Fruit fly (Drosophila melanogaster) whole organism, embryonic: Measurements from ENCODE around the gene CG4593.
A peak's percentile ranks its signal among the peaks of the same experiment; 100 is the strongest.

Source experiments
- CG10209 ChIP-seq: fragments of 200-800 bp; sonication (Bioruptor generic); optimal IDR thresholded peaks from 3 replicates; lab custom pipeline; 2017; ENCODE audit warnings: missing biosample characterization, mild to moderate bottlenecking, missing genetic modification characterization, missing genetic modification reagents
- CG10959 ChIP-seq: fragments of 200-800 bp; sonication (Bioruptor generic); IDR thresholded peaks from 2 replicates; pipeline ENCODE4 v1.3.6; 2022; ENCODE audit warnings: missing biosample characterization, missing genetic modification characterization
- CG15479 ChIP-seq: fragments of 200-800 bp; sonication (Bioruptor generic); optimal IDR thresholded peaks from 3 replicates; lab custom pipeline; 2019; ENCODE audit warnings: missing biosample characterization, mild to moderate bottlenecking, missing genetic modification characterization, moderate library complexity
- CG2129 ChIP-seq: fragments of 200-800 bp; sonication (Bioruptor generic); IDR thresholded peaks from 2 replicates; pipeline ENCODE4 v1.3.6; 2022; ENCODE audit warnings: missing biosample characterization, missing genetic modification characterization; ENCODE audit not compliant: partially characterized antibody
- CG3163 ChIP-seq: fragments of 200-800 bp; sonication (Bioruptor generic); optimal IDR thresholded peaks from 3 replicates; lab custom pipeline; 2016; ENCODE audit warnings: missing biosample characterization, missing genetic modification characterization
- CG3281 ChIP-seq: fragments of 200-800 bp; sonication (Bioruptor generic); optimal IDR thresholded peaks from 3 replicates; lab custom pipeline; 2017; ENCODE audit warnings: missing biosample characterization, mild to moderate bottlenecking, missing genetic modification characterization
- CG43689 ChIP-seq: fragments of 200-800 bp; sonication (Bioruptor generic); IDR thresholded peaks from 2 replicates; pipeline ENCODE4 v1.3.6; 2022; ENCODE audit warnings: missing biosample characterization, missing genetic modification characterization
- CG4820 ChIP-seq: fragments of 200-800 bp; sonication (Bioruptor generic); optimal IDR thresholded peaks from 3 replicates; lab custom pipeline; 2016; ENCODE audit warnings: missing biosample characterization, missing genetic modification characterization
- CG6791 ChIP-seq: fragments of 200-800 bp; sonication (Bioruptor generic); IDR thresholded peaks from 3 replicates; pipeline ENCODE4 v1.3.6; 2022; ENCODE audit warnings: missing biosample characterization, missing genetic modification characterization; ENCODE audit not compliant: partially characterized antibody
- Camta ChIP-seq: fragments of 200-800 bp; sonication (Bioruptor generic); optimal IDR thresholded peaks from 2 replicates; lab custom pipeline; 2016; ENCODE audit warnings: missing biosample characterization, missing genetic modification characterization
- CoRest ChIP-seq: fragments of 200-800 bp; sonication (Bioruptor generic); optimal IDR thresholded peaks from 3 replicates; lab custom pipeline; 2018; ENCODE audit warnings: missing biosample characterization, mild to moderate bottlenecking, missing genetic modification characterization, moderate library complexity
- Elba2 ChIP-seq: fragments of 200-800 bp; sonication (Bioruptor generic); optimal IDR thresholded peaks from 3 replicates; lab custom pipeline; 2016; ENCODE audit warnings: missing biosample characterization, missing genetic modification characterization
- Ets65A ChIP-seq: fragments of 200-800 bp; sonication (Bioruptor generic); peaks from one replicate; lab custom pipeline; 2016; ENCODE audit warnings: missing biosample characterization, missing genetic modification characterization
- Fer1 ChIP-seq: fragments of 200-800 bp; sonication (Bioruptor generic); optimal IDR thresholded peaks from 2 replicates; lab custom pipeline; 2017; ENCODE audit warnings: missing biosample characterization, mild to moderate bottlenecking, missing genetic modification characterization
- Mrtf ChIP-seq: fragments of 200-800 bp; sonication (Bioruptor generic); IDR thresholded peaks from 3 replicates; pipeline ENCODE4 v1.3.6; 2022; ENCODE audit warnings: missing biosample characterization, missing genetic modification characterization
- PHDP ChIP-seq: fragments of 200-800 bp; sonication (Bioruptor generic); optimal IDR thresholded peaks from 3 replicates; lab custom pipeline; 2018; ENCODE audit warnings: missing biosample characterization, mild to moderate bottlenecking, missing genetic modification characterization, moderate library complexity
- ab ChIP-seq: fragments of 200-800 bp; sonication (Bioruptor generic); optimal IDR thresholded peaks from 2 replicates; lab custom pipeline; 2016; ENCODE audit warnings: missing biosample characterization, missing genetic modification characterization
- abd-A ChIP-seq: fragments of 200-800 bp; sonication (Bioruptor generic); optimal IDR thresholded peaks from 3 replicates; lab custom pipeline; 2019; ENCODE audit warnings: missing biosample characterization, mild to moderate bottlenecking, missing genetic modification characterization, moderate library complexity
- az2 ChIP-seq: fragments of 200-800 bp; sonication (Bioruptor generic); optimal IDR thresholded peaks from 3 replicates; lab custom pipeline; 2016; ENCODE audit warnings: missing biosample characterization, missing genetic modification characterization
- br ChIP-seq: fragments of >200 bp; optimal IDR thresholded peaks from 2 replicates; lab custom pipeline; 2017
- cad ChIP-seq: fragments of >200 bp; optimal IDR thresholded peaks from 2 replicates; lab custom pipeline; 2017; ENCODE audit warnings: missing biosample characterization, missing genetic modification characterization
- chinmo ChIP-seq: fragments of 200-800 bp; sonication (Bioruptor generic); IDR thresholded peaks from 4 replicates; pipeline ENCODE4 v1.3.6; 2022; ENCODE audit warnings: missing biosample characterization, missing genetic modification characterization; ENCODE audit not compliant: partially characterized antibody
- ci ChIP-seq: fragments of 200-800 bp; sonication (Bioruptor generic); IDR thresholded peaks from 3 replicates; pipeline ENCODE4 v1.3.6; 2022; ENCODE audit warnings: missing biosample characterization, missing genetic modification characterization
- dmrt11E ChIP-seq: fragments of 200-800 bp; sonication (Bioruptor generic); optimal IDR thresholded peaks from 3 replicates; lab custom pipeline; 2018; ENCODE audit warnings: missing biosample characterization, mild to moderate bottlenecking, missing genetic modification characterization, moderate library complexity
- en ChIP-seq: fragments of 200-800 bp; sonication (Bioruptor generic); optimal IDR thresholded peaks from 2 replicates; lab custom pipeline; 2016; ENCODE audit warnings: missing biosample characterization, missing genetic modification characterization
- fd102C ChIP-seq: fragments of 200-800 bp; sonication (Bioruptor generic); optimal IDR thresholded peaks from 2 replicates; lab custom pipeline; 2018; ENCODE audit warnings: missing biosample characterization, mild to moderate bottlenecking, missing genetic modification characterization, moderate library complexity
- ind ChIP-seq: fragments of 200-800 bp; sonication (Bioruptor generic); optimal IDR thresholded peaks from 3 replicates; lab custom pipeline; 2016; ENCODE audit warnings: missing biosample characterization, missing genetic modification characterization
- jigr1 ChIP-seq: fragments of 200-800 bp; sonication (Bioruptor generic); IDR thresholded peaks from 3 replicates; pipeline ENCODE4 v1.3.6; 2022; ENCODE audit warnings: missing biosample characterization, missing genetic modification characterization
- ken ChIP-seq: fragments of 200-800 bp; sonication (Bioruptor generic); IDR thresholded peaks from 3 replicates; pipeline ENCODE4 v1.3.6; 2022; ENCODE audit warnings: missing biosample characterization, missing genetic modification characterization
- lilli ChIP-seq: fragments of 200-800 bp; sonication (Bioruptor generic); optimal IDR thresholded peaks from 3 replicates; lab custom pipeline; 2016; ENCODE audit warnings: missing biosample characterization, missing genetic modification characterization
- lov ChIP-seq, 2 experiments: fragments of 200-800 bp in 1 of 2; fragments of >200 bp in 1 of 2; sonication (Bioruptor generic) in 1 of 2; IDR thresholded peaks in 1 of 2; optimal IDR thresholded peaks in 1 of 2; 2 replicates in 1 of 2; 3 replicates in 1 of 2; pipeline versions ENCODE4 v1.3.6 to Lab custom; 2017 to 2022; ENCODE audit warnings: missing biosample characterization in 1 of 2, missing genetic modification characterization in 1 of 2
- nmo ChIP-seq: fragments of 200-800 bp; sonication (Bioruptor generic); optimal IDR thresholded peaks from 2 replicates; lab custom pipeline; 2018; ENCODE audit warnings: missing biosample characterization, mild to moderate bottlenecking, missing genetic modification characterization, moderate library complexity
- sima ChIP-seq: fragments of 200-800 bp; sonication (Bioruptor generic); optimal IDR thresholded peaks from 2 replicates; lab custom pipeline; 2016; ENCODE audit warnings: missing biosample characterization, missing genetic modification characterization
- tll ChIP-seq, 2 experiments: fragments of 200-800 bp in 1 of 2; fragments of >200 bp in 1 of 2; sonication (Bioruptor generic) in 1 of 2; optimal IDR thresholded peaks; 2 replicates each; lab custom pipeline; 2017 to 2019; ENCODE audit warnings: missing biosample characterization in 2 of 2, missing genetic modification characterization in 2 of 2, mild to moderate bottlenecking in 1 of 2, moderate library complexity in 1 of 2
- unc-4 ChIP-seq: fragments of 200-800 bp; sonication (Bioruptor generic); IDR thresholded peaks from 2 replicates; pipeline ENCODE4 v1.3.6; 2022; ENCODE audit warnings: missing biosample characterization, missing genetic modification characterization; ENCODE audit not compliant: partially characterized antibody
- zen ChIP-seq: fragments of 200-800 bp; sonication (Bioruptor generic); optimal IDR thresholded peaks from 3 replicates; lab custom pipeline; 2018; ENCODE audit warnings: missing biosample characterization, mild to moderate bottlenecking, missing genetic modification characterization, moderate library complexity
- zfh1 ChIP-seq: fragments of 200-800 bp; sonication (Bioruptor generic); IDR thresholded peaks from 3 replicates; pipeline ENCODE4 v1.3.6; 2022; ENCODE audit warnings: missing biosample characterization, missing genetic modification characterization

Gene CG4593

DNA sequence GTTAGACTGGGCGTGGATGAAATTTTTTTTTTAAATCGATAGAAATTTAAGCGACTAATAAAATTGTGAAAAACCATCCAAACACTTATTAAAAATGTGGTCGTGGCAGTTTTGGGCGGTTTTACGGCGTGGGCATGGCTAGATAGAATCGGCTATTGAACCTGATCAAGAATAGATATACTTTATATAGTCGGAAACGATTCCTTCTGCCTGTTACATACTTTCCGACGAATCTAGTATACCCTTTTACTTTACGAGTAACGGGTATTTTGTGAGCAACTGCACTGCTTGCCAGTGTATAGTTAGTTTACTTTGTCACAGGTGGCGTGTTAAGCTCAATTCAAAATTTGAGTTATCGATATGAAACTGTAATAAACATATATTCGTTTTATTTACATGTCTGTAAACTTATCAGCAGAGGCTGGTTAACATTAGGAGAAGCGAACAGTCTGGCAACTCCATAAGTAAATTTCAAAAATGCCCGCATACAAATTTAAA lies 1.3 kb downstream of the CG4593 start (continued):
- TF ChIP-seq CG3163: peak; percentile 22
- peak; percentile 35 for TF ChIP-seq PHDP (tag; lab: Kevin White, UChicago)
- TF ChIP-seq ken (GFP tag; lab: Robert Waterston, UW): 0 out of 3 replicates have a peak, but pooled peaks have one; percentile 6

DNA sequence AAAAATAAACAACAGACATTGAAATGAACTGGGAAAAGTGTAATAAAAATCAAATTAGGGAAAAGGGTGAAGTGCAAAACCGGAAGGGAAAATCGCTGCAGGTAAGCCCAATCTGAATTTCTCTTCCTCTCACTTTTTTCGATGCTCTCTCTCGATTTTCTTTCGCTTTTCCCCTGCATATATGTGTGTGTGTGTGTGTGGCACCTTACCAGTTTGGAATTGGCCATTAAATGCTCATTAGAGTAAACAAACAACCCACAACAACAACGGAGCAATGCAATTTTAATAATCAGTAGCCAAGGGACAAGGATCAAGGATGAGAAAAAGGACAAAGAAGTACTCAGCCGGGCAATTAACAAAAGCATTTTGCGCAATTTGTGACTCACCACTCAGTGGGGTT lies 21.2 kb downstream of the CG4593 start:
- no peak for TF ChIP-seq en
- no peak for TF ChIP-seq Fer1 (GFP tag; lab: Kevin White, UChicago)
- TF ChIP-seq fd102C (GFP tag; lab: Kevin White, UChicago): no peak
- TF ChIP-seq CG2129: no peak
- TF ChIP-seq CoRest (tag; lab: Kevin White, UChicago): no peak
- no peak for TF ChIP-seq dmrt11E (tag; lab: Kevin White, UChicago)
- TF ChIP-seq zen: peak; percentile 93
- no peak for TF ChIP-seq CG6791 (GFP tag; lab: Robert Waterston, UW)
- peak in 1 of 2 experiments; percentile 53 for TF ChIP-seq tll (GFP tag; optimal IDR thresholded peaks at IDR 0.05; lab: Kevin White, UChicago)
- no peak for TF ChIP-seq Camta
- TF ChIP-seq CG10209 (GFP tag; lab: Kevin White, UChicago): no peak
- peak; percentile 41 for TF ChIP-seq CG15479
- no peak for TF ChIP-seq abd-A (tag; lab: Kevin White, UChicago)
- no peak for TF ChIP-seq nmo (GFP tag; lab: Kevin White, UChicago)
- TF ChIP-seq br (lab: Kevin White, UChicago): no peak
- TF ChIP-seq sima (GFP tag; lab: Kevin White, UChicago): no peak
- no peak for TF ChIP-seq lov (optimal IDR thresholded peaks at IDR 0.05; lab: Kevin White, UChicago)
- TF ChIP-seq lov (GFP tag; IDR thresholded peaks at IDR 0.05; lab: Robert Waterston, UW): no peak
- no peak for TF ChIP-seq az2 (GFP tag; lab: Kevin White, UChicago)
- TF ChIP-seq CG10959 (GFP tag; lab: Robert Waterston, UW): no peak
- TF ChIP-seq unc-4 (GFP tag; lab: Robert Waterston, UW): no peak
- no peak for TF ChIP-seq lilli (GFP tag; lab: Kevin White, UChicago)

DNA sequence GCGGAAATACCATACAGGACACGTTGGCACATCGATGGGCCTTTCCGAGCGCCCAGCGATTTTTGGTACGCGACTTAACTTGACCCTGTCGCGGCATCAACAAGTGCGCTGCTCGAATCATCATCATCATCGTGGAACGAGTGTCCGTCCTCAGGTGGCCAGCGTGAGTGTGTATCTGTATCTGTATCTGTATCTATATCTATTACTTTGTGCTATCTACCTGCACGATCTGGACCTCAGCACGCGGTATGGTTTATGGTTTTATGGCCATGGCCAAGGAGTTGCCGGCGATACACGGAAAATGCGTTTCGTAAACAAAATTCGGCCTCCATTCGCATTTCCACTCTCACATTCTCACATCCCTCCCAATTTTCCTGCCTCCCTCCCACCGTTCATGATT lies 23.4 kb downstream of the CG4593 start:
- TF ChIP-seq CG3281 (GFP tag; lab: Kevin White, UChicago) (no peak), CG4820 (GFP tag; lab: Kevin White, UChicago) (no peak), zen (peak; percentile 63), chinmo (GFP tag; lab: Robert Waterston, UW) (no peak), zfh1 (GFP tag; lab: Robert Waterston, UW) (no peak), ind (GFP tag; lab: Kevin White, UChicago) (no peak), cad (peak; percentile 97), Mrtf (no peak), CG43689 (GFP tag; lab: Robert Waterston, UW) (no peak), CG15479 (peak; percentile 67), ab (GFP tag; lab: Kevin White, UChicago) (no peak), tll (GFP tag; optimal IDR thresholded peaks at IDR 0.05; lab: Kevin White, UChicago) (peak in 1 of 2 experiments; percentile 58), Ets65A (GFP tag; lab: Kevin White, UChicago) (peak; percentile 68), Elba2 (GFP tag; lab: Kevin White, UChicago) (no peak), jigr1 (no peak), ci (GFP tag; lab: Robert Waterston, UW) (no peak)
